Worm (Caenorhabditis elegans) whole organism, L4 larva: Measurements from ENCODE around the gene ZK112.4.
A peak's percentile ranks its signal among the peaks of the same experiment; 100 is the strongest.

ENCODE experiments used
- F26F4.8 ChIP-seq: fragments of 200-800 bp; sonication (Bioruptor generic); conservative IDR thresholded peaks from 2 replicates; pipeline ENCODE4 v1.3.6; 2022; ENCODE audit warnings: missing genetic modification characterization, missing compliant biosample characterization
- F37D6.2 ChIP-seq: sonication (generic microtip); optimal IDR thresholded peaks from 2 replicates; lab custom pipeline; 2016; ENCODE audit warnings: mild to moderate bottlenecking, missing genetic modification characterization, missing compliant biosample characterization
- F44E2.7 ChIP-seq: fragments of 200-800 bp; sonication (Bioruptor generic); IDR thresholded peaks from 2 replicates; pipeline ENCODE4 v2.1.2; 2022; ENCODE audit warnings: missing genetic modification characterization, missing compliant biosample characterization
- R02D3.7 ChIP-seq: fragments of 150-350 bp; sonication (generic microtip); optimal IDR thresholded peaks from 3 replicates; lab custom pipeline; 2014; ENCODE audit warnings: missing biosample characterization, missing genetic modification characterization
- T26A8.4 ChIP-seq: fragments of 200-800 bp; sonication (Bioruptor generic); IDR thresholded peaks from 2 replicates; pipeline ENCODE4 v1.3.6; 2022; ENCODE audit warnings: missing genetic modification characterization, missing compliant biosample characterization
- Y105C5A.15 ChIP-seq: fragments of 200-800 bp; sonication (Bioruptor generic); IDR thresholded peaks from 2 replicates; pipeline ENCODE4 v1.3.6; 2022; ENCODE audit warnings: missing genetic modification characterization, missing compliant biosample characterization
- Y5F2A.4 ChIP-seq: fragments of 200-800 bp; sonication (Bioruptor generic); optimal IDR thresholded peaks from 2 replicates; lab custom pipeline; 2018; ENCODE audit warnings: mild to moderate bottlenecking, missing genetic modification characterization, missing compliant biosample characterization
- aha-1 ChIP-seq: fragments of 150-350 bp; peaks from one replicate; lab custom pipeline; 2014; ENCODE audit warnings: missing biosample characterization, missing genetic modification characterization
- arid-1 ChIP-seq: fragments of 200-800 bp; sonication (Bioruptor generic); conservative IDR thresholded peaks from 2 replicates; pipeline ENCODE4 v1.3.6; 2022; ENCODE audit warnings: missing genetic modification reagents, missing genetic modification characterization, missing compliant biosample characterization
- ceh-20 ChIP-seq: fragments of 200-800 bp; sonication (Bioruptor generic); IDR thresholded peaks from 2 replicates; pipeline ENCODE4 v1.3.6; 2022; ENCODE audit warnings: missing genetic modification reagents, missing genetic modification characterization, missing compliant biosample characterization
- ceh-28 ChIP-seq: fragments of 150-350 bp; optimal IDR thresholded peaks from 2 replicates; lab custom pipeline; 2014; ENCODE audit warnings: missing biosample characterization, missing genetic modification reagents, missing genetic modification characterization
- ctbp-1 ChIP-seq: fragments of 200-800 bp; sonication (Bioruptor generic); IDR thresholded peaks from 2 replicates; pipeline ENCODE4 v1.3.6; 2022; ENCODE audit warnings: missing genetic modification reagents, missing genetic modification characterization, missing compliant biosample characterization
- daf-12 ChIP-seq: fragments of 150-350 bp; optimal IDR thresholded peaks from 2 replicates; lab custom pipeline; 2014; ENCODE audit warnings: missing biosample characterization, missing genetic modification reagents, missing genetic modification characterization
- dmd-6 ChIP-seq: fragments of 200-800 bp; sonication (Bioruptor generic); IDR thresholded peaks from 2 replicates; pipeline ENCODE4 v1.3.6; 2022; ENCODE audit warnings: missing genetic modification reagents, missing genetic modification characterization, missing compliant biosample characterization
- dmd-8 ChIP-seq: fragments of 200-800 bp; sonication (Bioruptor generic); IDR thresholded peaks from 2 replicates; pipeline ENCODE4 v1.3.6; 2022; ENCODE audit warnings: missing genetic modification characterization, missing compliant biosample characterization
- duxl-1 ChIP-seq: sonication (generic microtip); optimal IDR thresholded peaks from 2 replicates; lab custom pipeline; 2016; ENCODE audit warnings: mild to moderate bottlenecking, missing genetic modification characterization, moderate library complexity, missing compliant biosample characterization; ENCODE audit not compliant: poor library complexity
- dve-1 ChIP-seq: sonication (generic microtip); optimal IDR thresholded peaks from 2 replicates; lab custom pipeline; 2017; ENCODE audit warnings: antibody characterized with exemption, mild to moderate bottlenecking, missing genetic modification characterization, missing compliant biosample characterization; ENCODE audit not compliant: insufficient read depth
- egl-27 ChIP-seq: sonication (generic microtip); optimal IDR thresholded peaks from 3 replicates; lab custom pipeline; 2017; ENCODE audit warnings: missing biosample characterization, missing genetic modification reagents, missing genetic modification characterization
- fkh-10 ChIP-seq: fragments of 150-350 bp; optimal IDR thresholded peaks from 2 replicates; lab custom pipeline; 2014; ENCODE audit warnings: missing biosample characterization, missing genetic modification reagents, missing genetic modification characterization
- fos-1 ChIP-seq: fragments of 150-350 bp; optimal IDR thresholded peaks from 2 replicates; lab custom pipeline; 2014; ENCODE audit warnings: missing biosample characterization, missing genetic modification characterization
- gei-8 ChIP-seq: fragments of 200-800 bp; sonication (Bioruptor generic); optimal IDR thresholded peaks from 2 replicates; lab custom pipeline; 2018; ENCODE audit warnings: mild to moderate bottlenecking, missing genetic modification characterization, missing compliant biosample characterization
- hif-1 ChIP-seq, 2 experiments: sonication (generic microtip); optimal IDR thresholded peaks; 2 replicates each; lab custom pipeline; 2016 to 2017; ENCODE audit warnings: missing compliant biosample characterization in 2 of 2, missing genetic modification characterization in 2 of 2, missing genetic modification reagents in 2 of 2, missing genotype in 2 of 2, mild to moderate bottlenecking in 1 of 2
- hmg-1.1 ChIP-seq: fragments of 200-800 bp; sonication (Bioruptor generic); IDR thresholded peaks from 2 replicates; pipeline ENCODE4 v1.3.6; 2022; ENCODE audit warnings: missing genetic modification reagents, missing genetic modification characterization, missing compliant biosample characterization
- jun-1 ChIP-seq: fragments of 150-350 bp; optimal IDR thresholded peaks from 2 replicates; lab custom pipeline; 2014; ENCODE audit warnings: missing biosample characterization, missing genetic modification reagents, missing genetic modification characterization
- lim-7 ChIP-seq: fragments of 200-800 bp; sonication (Bioruptor generic); IDR thresholded peaks from 2 replicates; pipeline ENCODE4 v1.3.6; 2022; ENCODE audit warnings: missing genetic modification characterization, missing compliant biosample characterization
- lin-1 ChIP-seq: fragments of 200-800 bp; sonication (Bioruptor generic); IDR thresholded peaks from 2 replicates; pipeline ENCODE4 v1.3.6; 2022; ENCODE audit warnings: missing genetic modification reagents, missing genetic modification characterization, missing compliant biosample characterization
- lin-13 ChIP-seq: fragments of 150-350 bp; optimal IDR thresholded peaks from 2 replicates; lab custom pipeline; 2014; ENCODE audit warnings: missing biosample characterization, missing genetic modification reagents, missing genetic modification characterization
- lin-29 ChIP-seq: fragments of 200-800 bp; sonication (Bioruptor generic); IDR thresholded peaks from 2 replicates; pipeline ENCODE4 v1.3.6; 2022; ENCODE audit warnings: missing genetic modification reagents, missing genetic modification characterization, missing compliant biosample characterization
- mdl-1 ChIP-seq, 2 experiments: fragments of 150-350 bp in 1 of 2; sonication (generic microtip) in 1 of 2; optimal IDR thresholded peaks; 2 replicates each; lab custom pipeline; 2014 to 2017; ENCODE audit warnings: missing biosample characterization in 2 of 2, missing genetic modification characterization in 2 of 2
- mdt-29 ChIP-seq: fragments of 200-800 bp; sonication (Bioruptor generic); IDR thresholded peaks from 2 replicates; pipeline ENCODE4 v1.3.6; 2022; ENCODE audit warnings: missing genetic modification reagents, missing genetic modification characterization, missing compliant biosample characterization
- mep-1 ChIP-seq: fragments of 150-350 bp; sonication (generic microtip); optimal IDR thresholded peaks from 3 replicates; lab custom pipeline; 2014; ENCODE audit warnings: missing biosample characterization, missing genetic modification characterization
- mxl-2 ChIP-seq: fragments of 200-800 bp; sonication (Bioruptor generic); conservative IDR thresholded peaks from 2 replicates; pipeline ENCODE4 v1.3.6; 2022; ENCODE audit warnings: missing genetic modification reagents, missing genetic modification characterization, missing compliant biosample characterization
- nhr-10 ChIP-seq: fragments of 150-350 bp; optimal IDR thresholded peaks from 2 replicates; lab custom pipeline; 2014; ENCODE audit warnings: missing biosample characterization, missing genetic modification characterization
- nhr-25 ChIP-seq: sonication (generic microtip); optimal IDR thresholded peaks from 2 replicates; lab custom pipeline; 2017; ENCODE audit warnings: missing genetic modification characterization, mild to moderate bottlenecking, missing compliant biosample characterization, antibody characterized with exemption, moderate library complexity, borderline replicate concordance; ENCODE audit not compliant: insufficient read depth
- nhr-6 ChIP-seq: fragments of 150-350 bp; optimal IDR thresholded peaks from 2 replicates; lab custom pipeline; 2014; ENCODE audit warnings: missing biosample characterization, missing genetic modification characterization
- nhr-76 ChIP-seq: fragments of 150-350 bp; optimal IDR thresholded peaks from 2 replicates; lab custom pipeline; 2014; ENCODE audit warnings: missing biosample characterization, missing genetic modification characterization
- pqm-1 ChIP-seq: sonication (generic microtip); optimal IDR thresholded peaks from 2 replicates; lab custom pipeline; 2017; ENCODE audit warnings: missing biosample characterization, missing genetic modification characterization
- saeg-2 ChIP-seq: fragments of 200-800 bp; sonication (Bioruptor generic); IDR thresholded peaks from 2 replicates; pipeline ENCODE4 v1.3.6; 2022; ENCODE audit warnings: missing genetic modification reagents, missing genetic modification characterization, missing compliant biosample characterization
- set-16 ChIP-seq: fragments of 200-800 bp; sonication (Bioruptor generic); IDR thresholded peaks from 2 replicates; pipeline ENCODE4 v1.3.6; 2022; ENCODE audit warnings: missing genetic modification reagents, missing genetic modification characterization, missing compliant biosample characterization
- snpc-4 ChIP-seq: fragments of 150-350 bp; optimal IDR thresholded peaks from 2 replicates; lab custom pipeline; 2014; ENCODE audit warnings: missing biosample characterization, missing genetic modification characterization
- unc-39 ChIP-seq: sonication (generic microtip); optimal IDR thresholded peaks from 2 replicates; lab custom pipeline; 2017; ENCODE audit warnings: missing biosample characterization, missing genetic modification characterization
- zag-1 ChIP-seq: fragments of 150-350 bp; optimal IDR thresholded peaks from 2 replicates; lab custom pipeline; 2014; ENCODE audit warnings: missing biosample characterization, missing genetic modification characterization
- zfp-2 ChIP-seq: sonication (generic microtip); optimal IDR thresholded peaks from 2 replicates; lab custom pipeline; 2016; ENCODE audit warnings: mild to moderate bottlenecking, missing genetic modification characterization, missing compliant biosample characterization
- zip-11 ChIP-seq: fragments of 200-800 bp; sonication (Bioruptor generic); IDR thresholded peaks from 2 replicates; pipeline ENCODE4 v1.3.6; 2022; ENCODE audit warnings: missing genetic modification characterization, missing compliant biosample characterization
- zip-2 ChIP-seq: fragments of 150-350 bp; optimal IDR thresholded peaks from 2 replicates; lab custom pipeline; 2014; ENCODE audit warnings: missing biosample characterization, missing genetic modification characterization

Gene ZK112.4

ce11 chrIII:7720861-7721260 is 8.9 kb downstream of the ZK112.4 start (continued):
- no peak for TF ChIP-seq fkh-10 (GFP tag; lab: Kevin White, UChicago)
- TF ChIP-seq aha-1 (tag; lab: Kevin White, UChicago) = peak; percentile 27
- no peak for TF ChIP-seq mxl-2 (GFP tag; lab: Robert Waterston, UW)
- peak; percentile 52 for TF ChIP-seq dmd-6 (GFP tag; lab: Robert Waterston, UW)
- no peak for TF ChIP-seq lin-1 (GFP tag; lab: Robert Waterston, UW)
- TF ChIP-seq daf-12 (tag; lab: Kevin White, UChicago) = no peak
- TF ChIP-seq hmg-1.1 = 0 out of 2 replicates have a peak, but pooled peaks have one; percentile 21
- TF ChIP-seq fos-1 (tag; lab: Kevin White, UChicago) = no peak
- peak; percentile 43 for TF ChIP-seq nhr-76 (tag; lab: Kevin White, UChicago)
- no peak for TF ChIP-seq nhr-10
- no peak for TF ChIP-seq arid-1 (GFP tag; lab: Robert Waterston, UW)
- TF ChIP-seq ceh-28 (tag; lab: Kevin White, UChicago) = no peak
- TF ChIP-seq nhr-6 (tag; lab: Kevin White, UChicago) = no peak
- no peak for TF ChIP-seq pqm-1 (tag; lab: Kevin White, UChicago)
- no peak; the same call in 1 of the 2 replicates for TF ChIP-seq T26A8.4 (GFP tag; lab: Robert Waterston, UW)
- TF ChIP-seq mep-1 (tag; lab: Kevin White, UChicago) = peak; percentile 63
- TF ChIP-seq F37D6.2 (tag; lab: Kevin White, UChicago) = peak; percentile 37
- TF ChIP-seq ctbp-1 (GFP tag; lab: Robert Waterston, UW) = no peak
- TF ChIP-seq zfp-2 (tag; lab: Kevin White, UChicago) = no peak
- no peak for TF ChIP-seq lim-7 (GFP tag; lab: Robert Waterston, UW)
- TF ChIP-seq dmd-8 (GFP tag; lab: Robert Waterston, UW) = no peak
- TF ChIP-seq mdt-29 (GFP tag; lab: Robert Waterston, UW) = no peak
- TF ChIP-seq egl-27 (tag; lab: Kevin White, UChicago) = no peak
- no peak for TF ChIP-seq Y105C5A.15 (GFP tag; lab: Robert Waterston, UW)
- TF ChIP-seq saeg-2 (GFP tag; lab: Robert Waterston, UW) = no peak
- no peak for TF ChIP-seq F44E2.7 (GFP tag; lab: Robert Waterston, UW)
- TF ChIP-seq jun-1 = no peak
- TF ChIP-seq R02D3.7 (tag; lab: Kevin White, UChicago) = no peak
- peak in 1 of 2 experiments; percentile 62 for TF ChIP-seq hif-1 (tag; optimal IDR thresholded peaks at IDR 0.05; lab: Kevin White, UChicago)
- no peak for TF ChIP-seq unc-39
- peak; percentile 23 for TF ChIP-seq dve-1 (tag; lab: Kevin White, UChicago)
- peak in 1 of 2 experiments; percentile 81 for TF ChIP-seq mdl-1 (tag; optimal IDR thresholded peaks at IDR 0.05; lab: Kevin White, UChicago)
- no peak for TF ChIP-seq duxl-1 (tag; lab: Kevin White, UChicago)
- TF ChIP-seq nhr-25 (tag; lab: Kevin White, UChicago) = no peak
- TF ChIP-seq F26F4.8 (GFP tag; lab: Robert Waterston, UW) = no peak
- no peak for TF ChIP-seq zag-1
- peak; percentile 52; the same call in 1 of the 2 replicates for TF ChIP-seq ceh-20 (GFP tag; lab: Robert Waterston, UW)
- TF ChIP-seq gei-8 (GFP tag; lab: Kevin White, UChicago) = no peak
- no peak for TF ChIP-seq snpc-4 (tag; lab: Kevin White, UChicago)
- no peak for TF ChIP-seq zip-11 (GFP tag; lab: Robert Waterston, UW)
- peak; percentile 29; the same call in 1 of the 2 replicates for TF ChIP-seq set-16 (GFP tag; lab: Robert Waterston, UW)
- TF ChIP-seq zip-2 (tag; lab: Kevin White, UChicago) = no peak
- no peak for TF ChIP-seq Y5F2A.4 (GFP tag; lab: Kevin White, UChicago)
- TF ChIP-seq lin-29 (GFP tag; lab: Robert Waterston, UW) = no peak
- no peak for TF ChIP-seq lin-13 (GFP tag; lab: Kevin White, UChicago)
